Worm (Caenorhabditis elegans): ENCODE results near the gene Y24D9A.6.

Y24D9A.6 gene

DNA sequence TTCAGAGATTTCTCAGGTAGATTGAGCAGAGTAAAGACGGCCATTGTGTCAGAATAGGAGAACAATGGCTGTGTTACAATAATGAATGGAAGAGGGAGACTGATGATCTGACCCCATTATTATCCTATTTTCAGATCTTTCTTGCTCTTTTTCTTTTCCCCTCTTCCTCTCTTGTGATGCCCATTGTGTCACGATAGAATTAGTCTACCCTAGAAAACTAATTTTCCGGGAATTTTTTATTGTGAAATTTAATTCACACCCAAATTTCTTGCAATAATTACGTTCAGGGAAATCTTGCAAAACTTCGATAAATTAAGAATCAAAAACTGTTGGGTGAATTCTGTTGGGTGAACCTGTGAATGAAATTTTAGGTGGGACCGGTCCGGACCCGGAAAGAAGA is 40.9 kb upstream of the Y24D9A.6 start, which contains the start of gene fbxb-75:
TSS of gene fbxb-75 (minus strand) at position 101 of the 400 bp plus-strand sequence.
- no peak for TF ChIP-seq madf-3 (GFP tag; IDR thresholded peaks at IDR 0.05)
- TF ChIP-seq egl-44 (GFP tag; IDR thresholded peaks at IDR 0.05): no peak
- no peak for TF ChIP-seq unc-130 (GFP tag; optimal IDR thresholded peaks at IDR 0.05)
- TF ChIP-seq ztf-6 (GFP tag; IDR thresholded peaks at IDR 0.05): no peak
- TF ChIP-seq egrh-3 (GFP tag; IDR thresholded peaks at IDR 0.05): no peak
- TF ChIP-seq F57C9.4 (tag; optimal IDR thresholded peaks at IDR 0.05): no peak
- no peak for TF ChIP-seq chd-7 (tag; optimal IDR thresholded peaks at IDR 0.05)

DNA sequence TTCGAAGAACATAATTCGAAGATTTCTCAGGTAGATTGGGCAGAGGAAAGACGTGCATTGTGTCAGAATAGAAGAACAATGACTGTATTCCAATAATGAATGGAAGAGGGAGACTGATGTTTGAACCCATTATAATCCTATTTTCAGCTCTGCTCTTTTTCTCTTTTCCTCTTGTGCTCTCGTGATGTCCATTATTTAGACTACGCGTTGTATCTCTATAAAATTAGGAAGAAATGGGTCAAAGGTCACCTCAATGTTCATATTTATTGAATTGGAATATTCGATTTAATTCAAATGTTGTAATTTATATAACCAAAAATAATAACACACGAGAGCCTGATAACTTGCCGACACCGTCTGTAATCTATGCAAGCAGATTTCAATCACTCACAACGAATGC is 39.0 kb upstream of the Y24D9A.6 start, which contains the start of gene fbxb-74:
TSS of gene fbxb-74 (minus strand) at position 101 of the 400 bp plus-strand sequence.
- no peak for TF ChIP-seq ceh-27 (GFP tag; optimal IDR thresholded peaks at IDR 0.05)
- no peak for TF ChIP-seq cebp-2 (GFP tag; IDR thresholded peaks at IDR 0.05)
- no peak for TF ChIP-seq pha-4 (tag; optimal IDR thresholded peaks at IDR 0.05)
- TF ChIP-seq B0261.1 (tag; optimal IDR thresholded peaks at IDR 0.05): no peak
- TF ChIP-seq aptf-3 (GFP tag; IDR thresholded peaks at IDR 0.05): no peak
- no peak for TF ChIP-seq Y56A3A.18 (GFP tag; IDR thresholded peaks at IDR 0.05)
- TF ChIP-seq ztf-3 (GFP tag; optimal IDR thresholded peaks at IDR 0.05): no peak
- no peak for TF ChIP-seq die-1 (tag; optimal IDR thresholded peaks at IDR 0.05)
- no peak for TF ChIP-seq ccch-3 (GFP tag; optimal IDR thresholded peaks at IDR 0.05)

DNA sequence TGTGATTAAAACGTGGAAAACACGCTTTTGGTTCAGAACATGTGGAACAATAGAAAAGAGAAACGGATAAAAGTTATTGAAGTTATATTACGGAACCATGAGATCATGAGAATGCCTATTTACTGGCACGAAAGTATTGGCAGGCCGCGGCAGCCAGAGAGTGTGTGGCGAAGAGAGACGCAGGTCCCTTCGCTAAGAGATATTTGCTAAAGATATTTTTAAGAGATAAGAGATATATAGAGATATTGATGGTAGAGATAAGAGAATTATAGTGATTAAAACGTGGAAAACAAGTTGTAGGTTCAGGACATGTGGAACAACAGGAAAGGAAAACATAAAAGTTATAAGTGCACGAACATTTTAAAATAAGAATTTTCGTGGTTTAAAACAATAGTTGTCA is 37.6 kb upstream of the Y24D9A.6 start:
- no peak for TF ChIP-seq Y53F4B.3 (GFP tag; IDR thresholded peaks at IDR 0.05)

DNA sequence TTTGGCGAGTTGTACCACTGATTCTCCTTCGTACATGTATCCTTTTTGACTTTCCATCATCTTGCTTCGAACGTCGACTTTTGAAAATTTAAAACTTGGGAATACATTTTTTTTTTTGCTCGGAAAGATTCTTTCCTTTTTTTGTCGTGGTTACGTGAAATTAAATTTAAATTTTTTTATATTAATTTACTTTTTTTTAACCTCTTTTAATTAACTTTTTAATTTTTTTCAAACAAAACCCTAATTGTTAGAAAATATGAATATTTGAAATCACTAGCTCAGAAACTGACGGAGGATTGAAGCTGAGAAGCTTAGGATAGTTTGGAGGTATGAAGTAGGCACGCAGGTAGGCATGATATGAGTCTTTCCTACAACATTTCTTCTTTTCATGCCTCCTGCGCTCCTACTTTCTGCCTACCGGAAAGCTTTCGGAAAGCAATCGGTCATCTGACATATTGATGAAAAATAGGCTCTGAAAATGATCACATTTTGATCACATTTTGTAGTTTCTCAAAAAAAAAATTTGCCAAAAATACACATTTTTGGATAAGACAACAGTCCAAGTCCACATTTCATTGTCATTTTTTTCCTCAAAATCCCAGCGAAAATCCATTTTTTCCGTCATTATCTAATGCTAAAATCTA is 34.4 kb upstream of the Y24D9A.6 start, which contains the start of the genes R08C7.8 and R08C7.4:
TSS of gene R08C7.8 (minus strand) at position 101 of the 644 bp plus-strand sequence.
TSS of gene R08C7.4 (plus strand) at position 594 of the 644 bp plus-strand sequence.
- TF ChIP-seq nhr-90 (tag; optimal IDR thresholded peaks at IDR 0.05) (no peak), attf-3 (GFP tag; conservative IDR thresholded peaks at IDR 0.05) (no peak), egrh-3 (GFP tag; IDR thresholded peaks at IDR 0.05) (no peak), B0019.2 (GFP tag; conservative IDR thresholded peaks at IDR 0.05) (no peak), F10E7.11 (tag; optimal IDR thresholded peaks at IDR 0.05) (no peak), athp-1 (tag; optimal IDR thresholded peaks at IDR 0.05) (no peak), ceh-58 (GFP tag; IDR thresholded peaks at IDR 0.05) (no peak), F22D6.2 (tag; optimal IDR thresholded peaks at IDR 0.05) (no peak), lag-1 (GFP tag; IDR thresholded peaks at IDR 0.05) (no peak), Y56A3A.18 (GFP tag; IDR thresholded peaks at IDR 0.05) (no peak)

DNA sequence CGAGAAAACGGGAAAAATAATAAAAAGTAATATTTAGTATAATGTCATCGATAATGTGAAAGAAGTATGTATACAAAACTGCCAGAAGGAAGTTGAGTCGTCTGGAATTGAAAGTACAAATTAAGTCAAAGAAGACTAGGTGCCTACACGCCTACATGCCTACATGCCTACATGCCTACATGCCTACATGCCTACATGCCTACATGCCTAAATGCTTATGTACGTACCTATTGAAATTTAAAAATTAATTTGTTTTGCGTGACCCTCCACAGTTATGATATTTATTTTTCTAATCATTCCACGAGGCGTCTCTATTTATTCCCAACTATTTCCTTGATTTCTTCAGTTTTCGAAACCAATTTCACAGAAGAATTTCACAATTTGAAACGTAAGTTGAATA is 29.7 kb upstream of the Y24D9A.6 start, which contains the start of the genes str-185 and R08C7.5:
TSS of gene str-185 (minus strand) at position 101 of the 400 bp plus-strand sequence.
TSS of gene R08C7.5 (plus strand) at position 329 of the 400 bp plus-strand sequence.
- TF ChIP-seq C06A6.2 (GFP tag; conservative IDR thresholded peaks at IDR 0.05) (no peak), sea-2 (GFP tag; IDR thresholded peaks at IDR 0.05) (no peak), F39B2.1 (GFP tag; IDR thresholded peaks at IDR 0.05) (no peak), ztf-25 (GFP tag; IDR thresholded peaks at IDR 0.05) (no peak), sptf-2 (GFP tag; optimal IDR thresholded peaks at IDR 0.05) (no peak), aptf-3 (GFP tag; IDR thresholded peaks at IDR 0.05) (no peak), mxl-1 (tag; optimal IDR thresholded peaks at IDR 0.05) (no peak), rec-8 (tag; optimal IDR thresholded peaks at IDR 0.05) (no peak), dox-1 (GFP tag; IDR thresholded peaks at IDR 0.05) (no peak), nhr-179 (tag; optimal IDR thresholded peaks at IDR 0.05) (no peak), xnd-1 (tag; optimal IDR thresholded peaks at IDR 0.05) (no peak), lin-26 (GFP tag; IDR thresholded peaks at IDR 0.05) (no peak), hsf-1 (GFP tag; IDR thresholded peaks at IDR 0.05) (no peak), hlh-26 (GFP tag; conservative IDR thresholded peaks at IDR 0.05) (no peak), sdz-38 (tag; optimal IDR thresholded peaks at IDR 0.05) (no peak), let-526 (GFP tag; IDR thresholded peaks at IDR 0.05) (no peak), atf-7 (tag; optimal IDR thresholded peaks at IDR 0.05) (no peak), madf-8 (GFP tag; conservative IDR thresholded peaks at IDR 0.05) (no peak), snpc-3.4 (tag; optimal IDR thresholded peaks at IDR 0.05) (no peak)
